Worm (Caenorhabditis elegans) whole organism, late embryonic: ENCODE measurements around the gene mlk-1.

Source experiments
- ceh-14 ChIP-seq: sonication (generic microtip); optimal IDR thresholded peaks from 2 replicates; lab custom pipeline; 2016; ENCODE audit warnings: missing genotype, missing genetic modification characterization, missing compliant biosample characterization
- hlh-6 ChIP-seq: sonication (generic microtip); optimal IDR thresholded peaks from 2 replicates; lab custom pipeline; 2016; ENCODE audit warnings: missing genotype, missing genetic modification characterization, missing compliant biosample characterization

DNA sequence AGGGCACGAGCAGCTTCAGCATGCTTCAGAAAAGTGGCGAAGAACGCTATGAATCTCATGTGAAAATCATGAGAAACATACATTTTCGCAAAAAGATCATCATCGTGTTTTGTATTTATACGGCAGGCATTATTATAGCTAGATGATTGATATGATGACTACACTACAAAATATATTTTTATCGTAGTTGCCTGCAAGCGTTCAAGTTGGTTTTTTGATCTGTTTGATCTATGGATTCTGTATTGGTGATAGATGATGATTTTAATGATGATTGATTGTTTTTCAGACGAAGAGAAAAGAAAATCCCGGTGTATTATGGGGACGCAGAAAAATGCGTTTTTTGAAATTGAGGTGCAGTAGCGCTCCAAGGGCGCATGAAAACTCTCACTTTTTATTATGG lies 46.1 kb upstream of the mlk-1 start, which contains the start of gene ugt-63:
- TF ChIP-seq ceh-14 (tag; lab: Kevin White, UChicago) = no peak
- no peak for TF ChIP-seq hlh-6 (tag; lab: Kevin White, UChicago)
